Fruit fly (Drosophila melanogaster) whole organism, embryonic: Measurements from ENCODE around the gene CG14340.

ENCODE experiments used
- pb ChIP-seq: fragments of 200-800 bp; sonication (Bioruptor generic); optimal IDR thresholded peaks from 3 replicates; lab custom pipeline; 2016; ENCODE audit warnings: missing biosample characterization, missing genetic modification characterization
- sqz ChIP-seq: fragments of 200-800 bp; sonication (Bioruptor generic); optimal IDR thresholded peaks from 3 replicates; lab custom pipeline; 2018; ENCODE audit warnings: missing biosample characterization, mild to moderate bottlenecking, missing genetic modification characterization

- no peak for TF ChIP-seq pb
- no peak for TF ChIP-seq sqz (GFP tag; lab: Kevin White, UChicago)
Measured at dm6 chr2L:1127434-1128089, 14.8 kb downstream of the CG14340 start.
